Fruit fly (Drosophila melanogaster) whole organism, embryonic: Measurements from ENCODE around the gene CG2533.

ENCODE experiments used
- ATbp ChIP-seq: fragments of 200-800 bp; sonication (Bioruptor generic); optimal IDR thresholded peaks from 2 replicates; lab custom pipeline; 2017; ENCODE audit warnings: missing biosample characterization, mild to moderate bottlenecking, missing genetic modification characterization, missing genetic modification reagents
- Aef1 ChIP-seq: fragments of 200-800 bp; sonication (Bioruptor generic); IDR thresholded peaks from 3 replicates; pipeline ENCODE4 v1.3.6; 2022; ENCODE audit warnings: missing biosample characterization, missing genetic modification characterization
- CG12155 ChIP-seq: fragments of 200-800 bp; sonication (Bioruptor generic); optimal IDR thresholded peaks from 3 replicates; lab custom pipeline; 2016; ENCODE audit warnings: missing biosample characterization, missing genetic modification characterization
- CG12769 ChIP-seq: fragments of 200-800 bp; sonication (Bioruptor generic); optimal IDR thresholded peaks from 2 replicates; lab custom pipeline; 2019; ENCODE audit warnings: missing biosample characterization, mild to moderate bottlenecking, missing genetic modification characterization, moderate library complexity
- CG15269 ChIP-seq: fragments of 200-800 bp; sonication (Bioruptor generic); optimal IDR thresholded peaks from 2 replicates; lab custom pipeline; 2018; ENCODE audit warnings: missing biosample characterization, mild to moderate bottlenecking, missing genetic modification characterization, moderate library complexity
- CG17612 ChIP-seq: fragments of 200-800 bp; sonication (Bioruptor generic); IDR thresholded peaks from 2 replicates; pipeline ENCODE4 v1.3.6; 2022; ENCODE audit warnings: missing biosample characterization, missing genetic modification characterization
- CG30020 ChIP-seq: fragments of 200-800 bp; optimal IDR thresholded peaks from 2 replicates; lab custom pipeline; 2019; ENCODE audit warnings: missing biosample characterization, mild to moderate bottlenecking, missing genetic modification characterization, moderate library complexity
- CG31224 ChIP-seq: fragments of 200-800 bp; sonication (Bioruptor generic); IDR thresholded peaks from 2 replicates; pipeline ENCODE4 v1.3.6; 2022; ENCODE audit warnings: missing biosample characterization, missing genetic modification characterization
- CG4854 ChIP-seq: fragments of 200-800 bp; sonication (Bioruptor generic); optimal IDR thresholded peaks from 2 replicates; lab custom pipeline; 2016; ENCODE audit warnings: missing biosample characterization, missing genetic modification characterization, inconsistent platforms
- CG6175 ChIP-seq: fragments of 200-800 bp; sonication (Bioruptor generic); IDR thresholded peaks from 3 replicates; pipeline ENCODE4 v1.3.6; 2022; ENCODE audit warnings: missing biosample characterization, missing genetic modification characterization
- CG7786 ChIP-seq: fragments of 200-800 bp; sonication (Bioruptor generic); optimal IDR thresholded peaks from 2 replicates; lab custom pipeline; 2016; ENCODE audit warnings: missing biosample characterization, missing genetic modification characterization
- CG7987 ChIP-seq: fragments of 200-800 bp; sonication (Bioruptor generic); optimal IDR thresholded peaks from 2 replicates; lab custom pipeline; 2018; ENCODE audit warnings: missing biosample characterization, mild to moderate bottlenecking, missing genetic modification characterization, moderate library complexity
- CG8290 ChIP-seq, 3 experiments: fragments of 200-800 bp; sonication (Bioruptor generic); optimal IDR thresholded peaks; 2 replicates each; lab custom pipeline; 2016 to 2019; ENCODE audit warnings: missing biosample characterization in 3 of 3, missing genetic modification characterization in 3 of 3, mild to moderate bottlenecking in 2 of 3, moderate library complexity in 1 of 3
- CG9215 ChIP-seq: fragments of 200-800 bp; sonication (Bioruptor generic); IDR thresholded peaks from 2 replicates; pipeline ENCODE4 v1.3.6; 2022; ENCODE audit warnings: missing biosample characterization, missing genetic modification characterization
- CG9817 ChIP-seq: fragments of 200-800 bp; sonication (Bioruptor generic); optimal IDR thresholded peaks from 2 replicates; lab custom pipeline; 2018; ENCODE audit warnings: missing biosample characterization, mild to moderate bottlenecking, missing genetic modification characterization, moderate library complexity
- Camta ChIP-seq: fragments of 200-800 bp; sonication (Bioruptor generic); optimal IDR thresholded peaks from 2 replicates; lab custom pipeline; 2016; ENCODE audit warnings: missing biosample characterization, missing genetic modification characterization
- CrebB ChIP-seq: fragments of 200-800 bp; sonication (Bioruptor generic); optimal IDR thresholded peaks from 3 replicates; lab custom pipeline; 2018; ENCODE audit warnings: missing biosample characterization, mild to moderate bottlenecking, missing genetic modification characterization
- Dll ChIP-seq: fragments of 200-800 bp; sonication (Bioruptor generic); IDR thresholded peaks from 4 replicates; pipeline ENCODE4 v1.3.6; 2022; ENCODE audit warnings: missing biosample characterization, missing genetic modification characterization; ENCODE audit not compliant: partially characterized antibody
- Doc2 ChIP-seq: fragments of 200-800 bp; sonication (Bioruptor generic); IDR thresholded peaks from 2 replicates; pipeline ENCODE4 v1.3.6; 2022; ENCODE audit warnings: missing biosample characterization, missing genetic modification characterization
- Doc3 ChIP-seq: fragments of 200-800 bp; sonication (Bioruptor generic); IDR thresholded peaks from 3 replicates; pipeline ENCODE4 v1.3.6; 2022; ENCODE audit warnings: missing biosample characterization, missing genetic modification characterization; ENCODE audit not compliant: partially characterized antibody
- GATAe ChIP-seq: fragments of 200-800 bp; sonication (Bioruptor generic); conservative IDR thresholded peaks from 2 replicates; pipeline ENCODE4 v1.3.6; 2022; ENCODE audit warnings: missing biosample characterization, missing genetic modification characterization
- Hr39 ChIP-seq: fragments of >200 bp; optimal IDR thresholded peaks from 2 replicates; lab custom pipeline; 2017
- Hsf ChIP-seq: fragments of 200-800 bp; sonication (Bioruptor generic); optimal IDR thresholded peaks from 3 replicates; lab custom pipeline; 2016; ENCODE audit warnings: missing biosample characterization, missing genetic modification characterization
- Meics ChIP-seq: fragments of 200-800 bp; sonication (Bioruptor generic); optimal IDR thresholded peaks from 2 replicates; lab custom pipeline; 2017; ENCODE audit warnings: missing biosample characterization, mild to moderate bottlenecking, missing genetic modification characterization
- Mes4 ChIP-seq: fragments of 200-800 bp; sonication (Bioruptor generic); optimal IDR thresholded peaks from 2 replicates; lab custom pipeline; 2016; ENCODE audit warnings: missing biosample characterization, missing genetic modification characterization
- Myb ChIP-seq: fragments of 200-800 bp; sonication (Bioruptor generic); optimal IDR thresholded peaks from 2 replicates; lab custom pipeline; 2016; ENCODE audit warnings: missing biosample characterization, missing genetic modification characterization
- Neu2 ChIP-seq: fragments of 200-800 bp; sonication (Bioruptor generic); optimal IDR thresholded peaks from 3 replicates; lab custom pipeline; 2016; ENCODE audit warnings: missing biosample characterization, missing genetic modification characterization, borderline replicate concordance
- PHDP ChIP-seq: fragments of 200-800 bp; sonication (Bioruptor generic); optimal IDR thresholded peaks from 3 replicates; lab custom pipeline; 2018; ENCODE audit warnings: missing biosample characterization, mild to moderate bottlenecking, missing genetic modification characterization, moderate library complexity
- Ravus ChIP-seq: fragments of 200-800 bp; sonication (Bioruptor generic); IDR thresholded peaks from 2 replicates; pipeline ENCODE4 v1.3.6; 2022; ENCODE audit warnings: missing biosample characterization, missing genetic modification characterization
- Stat92E ChIP-seq, 3 experiments: fragments of >200 bp in 2 of 3; fragments of 200-800 bp in 1 of 3; sonication (Bioruptor generic) in 1 of 3; optimal IDR thresholded peaks; 2 replicates each; lab custom pipeline; 2017 to 2019; ENCODE audit warnings: missing biosample characterization in 3 of 3, missing genetic modification characterization in 3 of 3, mild to moderate bottlenecking in 1 of 3, moderate library complexity in 1 of 3
- abd-A ChIP-seq: fragments of 200-800 bp; sonication (Bioruptor generic); optimal IDR thresholded peaks from 3 replicates; lab custom pipeline; 2019; ENCODE audit warnings: missing biosample characterization, mild to moderate bottlenecking, missing genetic modification characterization, moderate library complexity
- ac ChIP-seq: fragments of 200-800 bp; sonication (Bioruptor generic); optimal IDR thresholded peaks from 3 replicates; lab custom pipeline; 2017; ENCODE audit warnings: missing biosample characterization, mild to moderate bottlenecking, missing genetic modification characterization
- cas ChIP-seq: fragments of 200-800 bp; sonication (Bioruptor generic); IDR thresholded peaks from 2 replicates; pipeline ENCODE4 v1.3.6; 2022; ENCODE audit warnings: missing biosample characterization, missing genetic modification characterization
- caup ChIP-seq: fragments of 200-800 bp; sonication (Bioruptor generic); optimal IDR thresholded peaks from 3 replicates; lab custom pipeline; 2017; ENCODE audit warnings: missing biosample characterization, mild to moderate bottlenecking, missing genetic modification characterization, moderate library complexity; ENCODE audit not compliant: severe bottlenecking
- cg ChIP-seq: fragments of 200-800 bp; sonication (Bioruptor generic); optimal IDR thresholded peaks from 3 replicates; lab custom pipeline; 2019; ENCODE audit warnings: missing biosample characterization, mild to moderate bottlenecking, missing genetic modification characterization, moderate library complexity
- chn ChIP-seq: fragments of 200-800 bp; sonication (Bioruptor generic); optimal IDR thresholded peaks from 2 replicates; lab custom pipeline; 2016; ENCODE audit warnings: missing biosample characterization, missing genetic modification characterization
- croc ChIP-seq: fragments of 200-800 bp; sonication (Bioruptor generic); conservative IDR thresholded peaks from 3 replicates; pipeline ENCODE4 v1.3.6; 2022; ENCODE audit warnings: missing biosample characterization, missing genetic modification characterization
- crol ChIP-seq: fragments of 200-800 bp; sonication (Bioruptor generic); IDR thresholded peaks from 2 replicates; pipeline ENCODE4 v1.3.6; 2022; ENCODE audit warnings: missing biosample characterization, missing genetic modification characterization
- da ChIP-seq: fragments of 200-800 bp; sonication (Bioruptor generic); optimal IDR thresholded peaks from 2 replicates; lab custom pipeline; 2016; ENCODE audit warnings: missing biosample characterization, missing genetic modification characterization
- gfzf ChIP-seq: fragments of 200-800 bp; sonication (Bioruptor generic); optimal IDR thresholded peaks from 2 replicates; lab custom pipeline; 2016; ENCODE audit warnings: missing biosample characterization, mild to moderate bottlenecking, missing genetic modification characterization, moderate library complexity
- hbn ChIP-seq: fragments of 200-800 bp; sonication (Bioruptor generic); IDR thresholded peaks from 2 replicates; pipeline ENCODE4 v1.3.6; 2022; ENCODE audit warnings: missing biosample characterization, missing genetic modification characterization; ENCODE audit not compliant: partially characterized antibody
- insv ChIP-seq, 2 experiments: fragments of 200-800 bp; sonication (Bioruptor generic); optimal IDR thresholded peaks; 3 replicates each; lab custom pipeline; 2016 to 2018; ENCODE audit warnings: missing biosample characterization in 2 of 2, missing genetic modification characterization in 2 of 2
- jigr1 ChIP-seq: fragments of 200-800 bp; sonication (Bioruptor generic); IDR thresholded peaks from 3 replicates; pipeline ENCODE4 v1.3.6; 2022; ENCODE audit warnings: missing biosample characterization, missing genetic modification characterization
- lbe ChIP-seq: fragments of 200-800 bp; sonication (Bioruptor generic); optimal IDR thresholded peaks from 2 replicates; lab custom pipeline; 2016; ENCODE audit warnings: missing biosample characterization, mild to moderate bottlenecking, missing genetic modification characterization
- nerfin-2 ChIP-seq: fragments of 200-800 bp; sonication (Bioruptor generic); IDR thresholded peaks from 2 replicates; pipeline ENCODE4 v1.3.6; 2022; ENCODE audit warnings: missing biosample characterization, missing genetic modification characterization; ENCODE audit not compliant: partially characterized antibody
- pan ChIP-seq, 4 experiments: fragments of >200 bp in 3 of 4; fragments of 200-800 bp in 1 of 4; sonication (Bioruptor generic) in 1 of 4; optimal IDR thresholded peaks in 3 of 4; IDR thresholded peaks in 1 of 4; 2 replicates each; pipeline versions ENCODE4 v1.3.6 to Lab custom; 2017 to 2022; ENCODE audit warnings: missing biosample characterization in 2 of 4, missing genetic modification characterization in 2 of 4, mixed read lengths in 1 of 4
- pfk ChIP-seq: fragments of 200-800 bp; sonication (Bioruptor generic); optimal IDR thresholded peaks from 2 replicates; lab custom pipeline; 2018; ENCODE audit warnings: missing biosample characterization, mild to moderate bottlenecking, missing genetic modification characterization, moderate library complexity
- ranshi ChIP-seq: fragments of 200-800 bp; sonication (Bioruptor generic); IDR thresholded peaks from 2 replicates; pipeline ENCODE4 v1.3.6; 2022; ENCODE audit warnings: missing biosample characterization, missing genetic modification characterization
- scrt ChIP-seq: fragments of 200-800 bp; sonication (Bioruptor generic); optimal IDR thresholded peaks from 2 replicates; lab custom pipeline; 2018; ENCODE audit warnings: missing biosample characterization, mild to moderate bottlenecking, missing genetic modification characterization, moderate library complexity

The CG2533 gene

DNA sequence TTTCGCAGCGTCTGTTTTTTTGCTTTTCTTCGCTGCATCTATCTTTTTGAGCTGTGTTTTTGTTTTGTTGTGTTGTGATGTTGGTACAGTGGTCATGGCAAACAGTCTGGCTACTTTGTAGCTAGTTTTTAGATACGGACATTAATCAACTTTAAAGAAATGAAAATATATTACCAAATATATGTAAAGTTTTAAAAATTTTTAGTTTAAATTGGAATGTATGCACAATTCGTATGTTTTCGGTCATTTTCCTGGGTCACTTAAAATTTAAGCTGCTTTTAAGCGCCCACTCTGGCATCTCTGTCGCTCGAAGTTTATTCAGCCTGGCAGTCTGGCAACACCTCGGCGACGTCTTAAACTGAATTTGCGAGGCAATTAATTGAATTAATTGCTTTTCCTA is 27.5 kb downstream of the CG2533 start, which contains the start of gene CG11695 (continued):
- no peak for TF ChIP-seq CG12769 (tag; lab: Kevin White, UChicago)
- TF ChIP-seq crol (GFP tag; lab: Robert Waterston, UW): no peak
- TF ChIP-seq GATAe: no peak
- TF ChIP-seq ranshi: peak; percentile 45; the same call in 1 of the 2 replicates
- TF ChIP-seq insv (GFP tag; optimal IDR thresholded peaks at IDR 0.05; lab: Kevin White, UChicago): peak in 1 of 2 experiments; percentile 0
- TF ChIP-seq Stat92E (GFP tag; optimal IDR thresholded peaks at IDR 0.05; lab: Kevin White, UChicago): no peak
- TF ChIP-seq lbe: peak; percentile 46
- TF ChIP-seq chn (GFP tag; lab: Kevin White, UChicago): peak; percentile 57
- TF ChIP-seq Mes4 (GFP tag; lab: Kevin White, UChicago): no peak
- no peak for TF ChIP-seq CG7786 (GFP tag; lab: Kevin White, UChicago)
- TF ChIP-seq abd-A: no peak
- TF ChIP-seq gfzf: peak; percentile 33
- TF ChIP-seq Neu2 (GFP tag; lab: Kevin White, UChicago): no peak
- peak; percentile 53 for TF ChIP-seq caup (GFP tag; lab: Kevin White, UChicago)
- TF ChIP-seq CG31224: no peak
- no peak for TF ChIP-seq Doc2 (GFP tag; lab: Robert Waterston, UW)
- peak; percentile 46; the same call in 1 of the 2 replicates for TF ChIP-seq cas (GFP tag; lab: Robert Waterston, UW)
- TF ChIP-seq ATbp (GFP tag; lab: Kevin White, UChicago): no peak
- peak; percentile 29 for TF ChIP-seq Camta (GFP tag; lab: Kevin White, UChicago)
- no peak for TF ChIP-seq CG4854 (GFP tag; lab: Kevin White, UChicago)
- TF ChIP-seq da (GFP tag; lab: Kevin White, UChicago): no peak
- no peak for TF ChIP-seq hbn (GFP tag; lab: Robert Waterston, UW)
- TF ChIP-seq pan (optimal IDR thresholded peaks at IDR 0.05; lab: Kevin White, UChicago): no peak
- peak in 1 of 2 experiments; percentile 45 for TF ChIP-seq pan (GFP tag; optimal IDR thresholded peaks at IDR 0.05 in 1 of 2, IDR thresholded peaks at IDR 0.05 in 1 of 2)
- TF ChIP-seq nerfin-2: no peak
- TF ChIP-seq Hr39 (lab: Kevin White, UChicago): no peak
- TF ChIP-seq Myb (GFP tag; lab: Kevin White, UChicago): peak; percentile 16
- TF ChIP-seq Meics (GFP tag; lab: Kevin White, UChicago): peak; percentile 62
- TF ChIP-seq croc (GFP tag; lab: Robert Waterston, UW): no peak
- no peak for TF ChIP-seq CG7987 (GFP tag; lab: Kevin White, UChicago)
- no peak for TF ChIP-seq scrt (GFP tag; lab: Kevin White, UChicago)
- no peak for TF ChIP-seq jigr1
- peak; percentile 69 for TF ChIP-seq CG8290 (GFP tag; optimal IDR thresholded peaks at IDR 0.05; lab: Kevin White, UChicago)
- TF ChIP-seq CG8290 (tag; optimal IDR thresholded peaks at IDR 0.05; lab: Kevin White, UChicago): peak in 1 of 2 experiments; percentile 15
- no peak for TF ChIP-seq ac (GFP tag; lab: Kevin White, UChicago)
- TF ChIP-seq pfk: no peak
- TF ChIP-seq CG17612 (GFP tag; lab: Robert Waterston, UW): no peak
- TF ChIP-seq Hsf (GFP tag; lab: Kevin White, UChicago): peak; percentile 67
- TF ChIP-seq Dll (GFP tag; lab: Robert Waterston, UW): no peak
- TF ChIP-seq CG12155: peak; percentile 60
- peak; percentile 59 for TF ChIP-seq CG9215 (GFP tag; lab: Robert Waterston, UW)
- TF ChIP-seq Doc3 (GFP tag; lab: Robert Waterston, UW): no peak
- peak; percentile 69 for TF ChIP-seq CG15269 (tag; lab: Kevin White, UChicago)
- TF ChIP-seq PHDP (tag; lab: Kevin White, UChicago): peak; percentile 67
- peak; percentile 52 for TF ChIP-seq CG30020 (tag; lab: Kevin White, UChicago)
- TF ChIP-seq CG6175: no peak
- TF ChIP-seq Aef1 (GFP tag; lab: Robert Waterston, UW): peak; percentile 48; the same call in 2 of the 3 replicates
- no peak for TF ChIP-seq cg (GFP tag; lab: Kevin White, UChicago)
- peak; percentile 81 for TF ChIP-seq CG9817
- TF ChIP-seq CrebB (tag; lab: Kevin White, UChicago): no peak
- no peak; the same call in 1 of the 2 replicates for TF ChIP-seq Ravus
